Fruit fly (Drosophila melanogaster): ENCODE measurements around the gene CG44290.

DNA sequence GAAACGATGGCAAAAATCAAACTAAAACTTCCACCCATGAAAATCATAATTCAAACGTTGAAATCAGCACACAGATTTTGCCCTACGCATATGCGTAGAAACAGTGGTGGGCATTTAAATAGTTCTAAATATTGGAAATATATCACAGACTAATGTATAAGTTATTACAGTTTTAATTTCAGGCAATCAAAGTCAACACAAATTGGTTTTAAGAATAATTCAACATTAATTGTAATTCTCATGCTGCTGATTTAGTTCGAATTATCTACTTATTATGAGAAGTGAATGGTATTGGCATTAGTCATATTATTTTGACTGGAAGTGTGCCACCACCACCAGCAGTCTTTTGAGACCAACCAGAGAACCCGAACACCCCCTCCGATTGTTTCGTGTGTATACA, 14.0 kb downstream of the CG44290 start:
- TF ChIP-seq psq (optimal IDR thresholded peaks at IDR 0.05) (no peak), h (optimal IDR thresholded peaks at IDR 0.05) (no peak), insv (optimal IDR thresholded peaks at IDR 0.05) (no peak), ttk (optimal IDR thresholded peaks at IDR 0.05) (no peak)
